Fruit fly (Drosophila melanogaster) whole organism, embryonic: ENCODE measurements around the gene CG42268.

Experiments
- CG1602 ChIP-seq: fragments of 200-800 bp; sonication (Bioruptor generic); optimal IDR thresholded peaks from 3 replicates; lab custom pipeline; 2016; ENCODE audit warnings: missing biosample characterization, missing genetic modification characterization
- CG18011 ChIP-seq: fragments of 200-800 bp; sonication (Bioruptor generic); optimal IDR thresholded peaks from 2 replicates; lab custom pipeline; 2017; ENCODE audit warnings: missing biosample characterization, missing genetic modification characterization, mild to moderate bottlenecking, moderate library complexity, missing genotype
- CG4820 ChIP-seq: fragments of 200-800 bp; sonication (Bioruptor generic); optimal IDR thresholded peaks from 3 replicates; lab custom pipeline; 2016; ENCODE audit warnings: missing biosample characterization, missing genetic modification characterization

DNA sequence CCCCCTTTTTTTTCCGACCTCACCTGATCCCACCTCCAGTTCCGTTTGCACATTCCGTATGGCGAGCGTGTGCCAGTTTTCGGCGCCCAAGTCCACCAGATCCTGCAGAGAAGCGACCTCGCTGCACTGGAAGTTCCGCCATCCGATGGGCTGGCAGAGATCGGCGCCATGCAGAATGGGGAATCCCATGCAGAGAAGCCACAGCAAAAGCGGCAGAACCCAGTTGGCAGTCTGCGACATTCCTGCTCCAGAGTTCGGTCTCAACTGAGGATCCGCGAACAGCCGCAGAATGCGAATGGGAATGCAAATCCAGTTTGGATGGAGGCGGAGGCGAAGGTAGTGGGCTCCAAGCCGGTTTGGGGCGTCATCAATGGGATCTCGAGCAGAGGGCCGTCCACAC lies 26.6 kb downstream of the CG42268 start, which contains the start of gene CG6749:
- no peak for TF ChIP-seq CG4820 (GFP tag; lab: Kevin White, UChicago)
- no peak for TF ChIP-seq CG18011
- TF ChIP-seq CG1602 (GFP tag; lab: Kevin White, UChicago), result no peak
